Fruit fly (Drosophila melanogaster): ENCODE results near the gene CG15545.

CG15545 gene

dm6 chr3R:30887711-30888549 lies 15.8 kb upstream of the CG15545 start (continued):
- TF ChIP-seq Ada2b (GFP tag; IDR thresholded peaks at IDR 0.05) (peak; percentile 76), az2 (GFP tag; optimal IDR thresholded peaks at IDR 0.05) (peak; percentile 64), dmrt99B (tag; optimal IDR thresholded peaks at IDR 0.05) (peak; percentile 73), ato (GFP tag; IDR thresholded peaks at IDR 0.05; ENCODE audit: partially characterized antibody) (no peak), CG10267 (tag; optimal IDR thresholded peaks at IDR 0.05) (peak; percentile 23), CG10209 (GFP tag; optimal IDR thresholded peaks at IDR 0.05) (peak; percentile 60), Chrac-16 (GFP tag; optimal IDR thresholded peaks at IDR 0.05) (peak; percentile 38), abd-A (tag; optimal IDR thresholded peaks at IDR 0.05) (no peak), Dbx (GFP tag; IDR thresholded peaks at IDR 0.05) (0 out of 3 replicates have a peak, but pooled peaks have one; percentile 39), CG10147 (GFP tag; optimal IDR thresholded peaks at IDR 0.05) (peak; percentile 40), pros (GFP tag; optimal IDR thresholded peaks at IDR 0.05) (no peak), CG6175 (GFP tag; IDR thresholded peaks at IDR 0.05) (no peak), chn (GFP tag; optimal IDR thresholded peaks at IDR 0.05) (peak; percentile 27), Hey (tag; optimal IDR thresholded peaks at IDR 0.05) (peak; percentile 66), Taf1 (GFP tag; IDR thresholded peaks at IDR 0.05) (peak; percentile 31; the same call in 1 of the 2 replicates), CG7745 (tag; optimal IDR thresholded peaks at IDR 0.05) (no peak), CG32532 (GFP tag; IDR thresholded peaks at IDR 0.05) (peak; percentile 79), CG9817 (tag; optimal IDR thresholded peaks at IDR 0.05) (peak; percentile 59), CG11504 (tag; optimal IDR thresholded peaks at IDR 0.05) (peak; percentile 73), Asciz (GFP tag; optimal IDR thresholded peaks at IDR 0.05) (peak; percentile 34), CG7786 (GFP tag; optimal IDR thresholded peaks at IDR 0.05) (peak; percentile 62), cwo (GFP tag; optimal IDR thresholded peaks at IDR 0.05) (peak; percentile 71), Hsf (GFP tag; optimal IDR thresholded peaks at IDR 0.05) (peak; percentile 69), lola (GFP tag; optimal IDR thresholded peaks at IDR 0.05) (peak in 1 of 3 experiments; percentile 23), CTCF (GFP tag; optimal IDR thresholded peaks at IDR 0.05) (peak; percentile 13), H15 (GFP tag; IDR thresholded peaks at IDR 0.05) (peak; percentile 67; the same call in 2 of the 3 replicates), fd96Cb (tag; optimal IDR thresholded peaks at IDR 0.05) (peak; percentile 72), CG8388 (GFP tag; optimal IDR thresholded peaks at IDR 0.05) (peak; percentile 51), CG12219 (GFP tag; optimal IDR thresholded peaks at IDR 0.05) (peak; percentile 58), CG16815 (GFP tag; optimal IDR thresholded peaks at IDR 0.05) (peak; percentile 4), sc (optimal IDR thresholded peaks at IDR 0.05) (no peak), sc (GFP tag; optimal IDR thresholded peaks at IDR 0.05) (no peak), CG12942 (GFP tag; optimal IDR thresholded peaks at IDR 0.05) (peak; percentile 54), CG4360 (GFP tag; IDR thresholded peaks at IDR 0.05) (no peak), HmgZ (tag; optimal IDR thresholded peaks at IDR 0.05) (peak; percentile 5), B-H1 (GFP tag; IDR thresholded peaks at IDR 0.05) (peak; percentile 35; the same call in 2 of the 3 replicates), gem (tag; optimal IDR thresholded peaks at IDR 0.05) (peak; percentile 73), GATAe (GFP tag; conservative IDR thresholded peaks at IDR 0.05) (0 out of 2 replicates have a peak, but pooled peaks have one; percentile 12), fd64A (GFP tag; optimal IDR thresholded peaks at IDR 0.05) (peak; percentile 49), CG2875 (GFP tag; optimal IDR thresholded peaks at IDR 0.05) (peak; percentile 45), jumu (GFP tag; optimal IDR thresholded peaks at IDR 0.05) (peak; percentile 62), CG6683 (GFP tag; optimal IDR thresholded peaks at IDR 0.05) (no peak), crol (GFP tag; IDR thresholded peaks at IDR 0.05) (0 out of 2 replicates have a peak, but pooled peaks have one; percentile 20), pan (optimal IDR thresholded peaks at IDR 0.05) (no peak), pan (GFP tag; optimal IDR thresholded peaks at IDR 0.05 in 1 of 2, IDR thresholded peaks at IDR 0.05 in 1 of 2) (peak in 1 of 2 experiments; percentile 82), CG13894 (tag; optimal IDR thresholded peaks at IDR 0.05) (no peak), lab (GFP tag; optimal IDR thresholded peaks at IDR 0.05) (peak; percentile 77), CG17385 (GFP tag; optimal IDR thresholded peaks at IDR 0.05) (peak; percentile 55)
